Fruit fly (Drosophila melanogaster): ENCODE data around the gene CG15803.

DNA sequence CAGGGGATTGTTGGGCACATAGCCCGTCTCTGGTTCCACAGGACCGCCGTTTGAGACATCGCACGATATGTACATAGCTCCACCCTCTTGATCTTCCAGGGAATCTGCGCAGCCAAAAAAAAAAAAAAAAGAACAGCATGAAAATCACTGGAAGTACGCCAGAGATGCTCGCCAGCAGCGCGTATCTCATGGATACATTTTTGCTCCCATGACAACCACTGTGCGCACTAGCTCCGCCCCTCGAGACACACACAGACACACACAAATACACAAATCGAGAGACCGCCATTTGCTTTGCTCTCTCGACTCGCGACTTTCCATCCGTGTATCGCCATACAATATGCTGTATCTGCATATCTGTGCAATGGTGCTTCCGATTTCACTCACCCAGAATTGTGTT lies 10.8 kb upstream of the CG15803 start:
- TF ChIP-seq fkh (GFP tag; optimal IDR thresholded peaks at IDR 0.05): no peak
- TF ChIP-seq CG16779 (tag; optimal IDR thresholded peaks at IDR 0.05): no peak
- TF ChIP-seq esn (GFP tag; optimal IDR thresholded peaks at IDR 0.05): peak; percentile 22
- no peak for TF ChIP-seq Hr38 (GFP tag; optimal IDR thresholded peaks at IDR 0.05)
- TF ChIP-seq CG32006 (GFP tag; optimal IDR thresholded peaks at IDR 0.05): no peak
- TF ChIP-seq cyc (GFP tag; optimal IDR thresholded peaks at IDR 0.05): no peak
- no peak for TF ChIP-seq svp (GFP tag)
- TF ChIP-seq Gug (GFP tag; IDR thresholded peaks at IDR 0.05): peak; percentile 60
- no peak for TF ChIP-seq spab (GFP tag; optimal IDR thresholded peaks at IDR 0.05)
